Fruit fly (Drosophila melanogaster): ENCODE results near the gene CG13653.

- no peak for TF ChIP-seq psq (optimal IDR thresholded peaks at IDR 0.05)
- no peak for TF ChIP-seq pan (optimal IDR thresholded peaks at IDR 0.05)
- no peak for TF ChIP-seq CG8478 (optimal IDR thresholded peaks at IDR 0.05)
- TF ChIP-seq Dll (optimal IDR thresholded peaks at IDR 0.05): no peak
- no peak for TF ChIP-seq usp (GFP tag; optimal IDR thresholded peaks at IDR 0.05)
Observed at dm6 chr3R:25177429-25177828, 17.9 kb upstream of the CG13653 start.
